Worm (Caenorhabditis elegans): Measurements from ENCODE around the gene cyp-29A2.
A peak's percentile ranks its signal among the peaks of the same experiment; 100 is the strongest.

Gene cyp-29A2

DNA sequence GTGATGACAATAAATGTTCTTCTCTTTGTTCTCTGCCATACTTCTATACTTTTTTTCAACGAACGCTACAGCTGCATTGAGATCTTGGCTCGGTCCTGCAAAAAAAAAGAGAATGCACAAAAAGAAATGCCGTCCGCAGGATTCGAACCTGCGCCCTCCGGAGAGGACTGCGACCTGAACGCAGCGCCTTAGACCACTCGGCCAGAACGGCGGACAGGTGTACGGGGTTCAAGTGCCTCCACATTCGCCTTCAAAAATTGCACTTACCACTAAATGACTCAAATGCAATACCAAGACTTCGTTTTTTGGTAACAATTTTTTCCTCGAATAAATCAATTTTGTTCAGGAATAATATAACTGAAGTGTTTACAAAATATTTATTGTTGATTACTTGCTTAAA, 42.7 kb upstream of the cyp-29A2 start (continued):
- TF ChIP-seq dpl-1 (GFP tag; optimal IDR thresholded peaks at IDR 0.05) (no peak), F33H1.4 (GFP tag; IDR thresholded peaks at IDR 0.05) (no peak), snpc-3.4 (tag; optimal IDR thresholded peaks at IDR 0.05) (peak; percentile 20), F55B11.4 (tag; optimal IDR thresholded peaks at IDR 0.05; ENCODE audit: borderline replicate concordance, insufficient read depth) (no peak), ztf-28 (GFP tag; IDR thresholded peaks at IDR 0.05) (no peak), aptf-2 (GFP tag; conservative IDR thresholded peaks at IDR 0.05) (no peak), gei-17 (GFP tag; optimal IDR thresholded peaks at IDR 0.05) (no peak), madf-10 (tag; optimal IDR thresholded peaks at IDR 0.05) (no peak), nhr-27 (tag; optimal IDR thresholded peaks at IDR 0.05) (no peak), nfya-2 (GFP tag; IDR thresholded peaks at IDR 0.05) (no peak), akir-1 (GFP tag; optimal IDR thresholded peaks at IDR 0.05) (no peak), atf-7 (tag; optimal IDR thresholded peaks at IDR 0.05) (no peak), F52B5.7 (tag; optimal IDR thresholded peaks at IDR 0.05) (no peak), B0336.3 (GFP tag; IDR thresholded peaks at IDR 0.05) (no peak), ceh-27 (GFP tag; optimal IDR thresholded peaks at IDR 0.05) (no peak), rpc-1 (optimal IDR thresholded peaks at IDR 0.05) (peak; percentile 36), rpc-1 (tag; optimal IDR thresholded peaks at IDR 0.05) (peak; percentile 60), zfh-2 (GFP tag; conservative IDR thresholded peaks at IDR 0.05) (peak; percentile 79), snpc-1.3 (tag; optimal IDR thresholded peaks at IDR 0.05; ENCODE audit: insufficient read depth) (no peak), chd-7 (tag; optimal IDR thresholded peaks at IDR 0.05) (peak; percentile 53), mel-28 (tag; optimal IDR thresholded peaks at IDR 0.05; ENCODE audit: borderline replicate concordance) (no peak), him-1 (tag; optimal IDR thresholded peaks at IDR 0.05) (peak; percentile 69), attf-3 (GFP tag; conservative IDR thresholded peaks at IDR 0.05) (no peak), T07F8.4 (tag; optimal IDR thresholded peaks at IDR 0.05) (no peak), F10E7.11 (tag; optimal IDR thresholded peaks at IDR 0.05) (no peak), nhr-179 (tag; optimal IDR thresholded peaks at IDR 0.05) (no peak), madf-8 (GFP tag; conservative IDR thresholded peaks at IDR 0.05) (no peak), lin-26 (GFP tag; IDR thresholded peaks at IDR 0.05) (peak; percentile 23; the same call in 1 of the 2 replicates), hlh-26 (GFP tag; conservative IDR thresholded peaks at IDR 0.05) (no peak), rec-8 (tag; optimal IDR thresholded peaks at IDR 0.05) (no peak), F57C9.4 (tag; optimal IDR thresholded peaks at IDR 0.05) (no peak), F37B4.10 (GFP tag; IDR thresholded peaks at IDR 0.05) (no peak), ztf-25 (GFP tag; IDR thresholded peaks at IDR 0.05) (no peak), lin-40 (tag; optimal IDR thresholded peaks at IDR 0.05) (peak; percentile 15), B0035.1 (tag; optimal IDR thresholded peaks at IDR 0.05) (no peak), F57A8.1 (GFP tag; optimal IDR thresholded peaks at IDR 0.05) (no peak), xnd-1 (tag; optimal IDR thresholded peaks at IDR 0.05) (no peak), Y56A3A.18 (GFP tag; IDR thresholded peaks at IDR 0.05) (peak; percentile 66; the same call in 1 of the 2 replicates), madf-6 (GFP tag; IDR thresholded peaks at IDR 0.05) (peak; percentile 35), cebp-2 (GFP tag; IDR thresholded peaks at IDR 0.05) (no peak), egrh-3 (GFP tag; IDR thresholded peaks at IDR 0.05) (no peak; the same call in 1 of the 2 replicates), efl-1 (GFP tag; optimal IDR thresholded peaks at IDR 0.05) (no peak), lin-54 (GFP tag; optimal IDR thresholded peaks at IDR 0.05) (no peak), bed-2 (GFP tag; IDR thresholded peaks at IDR 0.05) (no peak), B0019.2 (GFP tag; conservative IDR thresholded peaks at IDR 0.05) (no peak), ets-4 (GFP tag; optimal IDR thresholded peaks at IDR 0.05) (no peak), athp-1 (tag; optimal IDR thresholded peaks at IDR 0.05) (no peak), T26A5.8 (tag; optimal IDR thresholded peaks at IDR 0.05) (no peak), nfya-1 (tag; optimal IDR thresholded peaks at IDR 0.05; ENCODE audit: borderline replicate concordance, insufficient read depth) (no peak)
